Worm (Caenorhabditis elegans): ENCODE measurements around the gene Y47D3A.20.

Y47D3A.20 gene

ce11 chrIII:11318131-11318530 lies 43.3 kb downstream of the Y47D3A.20 start, which contains the start of gene teg-1:
Gene teg-1 (minus strand): TSS chrIII:11318231.
- TF ChIP-seq ztf-11 (tag; optimal IDR thresholded peaks at IDR 0.05): no peak
- TF ChIP-seq lin-32 (GFP tag; optimal IDR thresholded peaks at IDR 0.05): no peak
- TF ChIP-seq nhr-28 (tag; optimal IDR thresholded peaks at IDR 0.05): no peak
- TF ChIP-seq elt-1 (tag; optimal IDR thresholded peaks at IDR 0.05; ENCODE audit: borderline replicate concordance, insufficient read depth): no peak

DNA sequence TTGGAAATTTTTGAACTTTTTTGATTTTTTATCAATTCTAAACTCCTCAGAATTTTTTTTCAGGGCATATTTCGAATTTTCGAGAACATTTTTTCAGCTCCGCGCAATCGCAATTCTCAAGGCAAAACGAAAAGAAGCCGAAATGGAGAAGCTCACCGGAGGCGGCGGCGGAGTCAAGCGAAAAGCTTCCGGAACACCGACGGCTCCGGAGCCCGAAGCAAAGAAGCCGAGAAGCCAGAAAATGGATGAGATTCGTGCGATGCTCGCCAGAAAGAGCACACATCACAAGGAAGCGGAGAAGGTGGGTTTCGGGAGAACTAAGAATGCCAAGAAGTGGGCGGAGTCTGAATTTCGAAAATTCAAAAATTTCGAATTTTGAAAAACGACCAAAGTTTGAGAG lies 49.2 kb downstream of the Y47D3A.20 start:
- TF ChIP-seq tbx-8 (GFP tag; optimal IDR thresholded peaks at IDR 0.05) (no peak), elt-1 (tag; optimal IDR thresholded peaks at IDR 0.05; ENCODE audit: borderline replicate concordance, insufficient read depth) (no peak), cnd-1 (tag; optimal IDR thresholded peaks at IDR 0.05) (no peak), ces-1 (GFP tag; optimal IDR thresholded peaks at IDR 0.05) (no peak), ztf-11 (tag; optimal IDR thresholded peaks at IDR 0.05) (no peak), mab-5 (tag; optimal IDR thresholded peaks at IDR 0.05) (no peak), sem-2 (GFP tag; optimal IDR thresholded peaks at IDR 0.05) (no peak), unc-39 (tag; optimal IDR thresholded peaks at IDR 0.05) (no peak), nhr-76 (tag; optimal IDR thresholded peaks at IDR 0.05) (no peak)

All from whole organism, mixed stage, embryonic.